Worm (Caenorhabditis elegans): Measurements from ENCODE around the gene twnk-1.

twnk-1 gene

ce11 chrX:5801156-5801592 lies 10.2 kb downstream of the twnk-1 start:
- TF ChIP-seq ets-4 (GFP tag; optimal IDR thresholded peaks at IDR 0.05) (peak; percentile 76), hlh-12 (tag; optimal IDR thresholded peaks at IDR 0.05) (peak; percentile 77), F52B5.7 (tag; optimal IDR thresholded peaks at IDR 0.05) (peak; percentile 86), B0035.1 (tag; optimal IDR thresholded peaks at IDR 0.05) (peak; percentile 87), lag-1 (GFP tag; IDR thresholded peaks at IDR 0.05) (no peak), rec-8 (tag; optimal IDR thresholded peaks at IDR 0.05) (peak; percentile 79 to 89), madf-6 (GFP tag; IDR thresholded peaks at IDR 0.05) (peak; percentile 69; the same call in 1 of the 2 replicates), fkh-3 (tag; optimal IDR thresholded peaks at IDR 0.05) (peak; percentile 58), D2030.7 (GFP tag; IDR thresholded peaks at IDR 0.05) (peak; percentile 82), snpc-4 (GFP tag; optimal IDR thresholded peaks at IDR 0.05) (peak; percentile 73), snpc-4 (tag; optimal IDR thresholded peaks at IDR 0.05) (peak; percentile 11 to 83 (median 78)), attf-3 (GFP tag; conservative IDR thresholded peaks at IDR 0.05) (peak; percentile 53; the same call in 1 of the 2 replicates), T07F8.4 (tag; optimal IDR thresholded peaks at IDR 0.05) (peak; percentile 84), ceh-27 (GFP tag; optimal IDR thresholded peaks at IDR 0.05) (peak; percentile 81), chd-7 (tag; optimal IDR thresholded peaks at IDR 0.05) (peak; percentile 91), hsf-1 (GFP tag; IDR thresholded peaks at IDR 0.05) (0 out of 2 replicates have a peak, but pooled peaks have one; percentile 59), aptf-2 (GFP tag; conservative IDR thresholded peaks at IDR 0.05) (peak; percentile 74; the same call in 1 of the 2 replicates), nhr-120 (GFP tag; IDR thresholded peaks at IDR 0.05) (0 out of 2 replicates have a peak, but pooled peaks have one; percentile 25), athp-1 (tag; optimal IDR thresholded peaks at IDR 0.05) (peak; percentile 65), bed-1 (GFP tag; IDR thresholded peaks at IDR 0.05) (peak; percentile 90; the same call in 1 of the 2 replicates), ekl-4 (GFP tag; IDR thresholded peaks at IDR 0.05) (peak; percentile 62; the same call in 1 of the 2 replicates), rcor-1 (GFP tag; IDR thresholded peaks at IDR 0.05) (peak; percentile 70), Y53G8AR.9 (GFP tag; conservative IDR thresholded peaks at IDR 0.05) (no peak), ztf-28 (GFP tag; IDR thresholded peaks at IDR 0.05) (0 out of 2 replicates have a peak, but pooled peaks have one; percentile 67), ceh-79 (tag; optimal IDR thresholded peaks at IDR 0.05) (peak; percentile 29), egl-44 (GFP tag; IDR thresholded peaks at IDR 0.05) (peak; percentile 89), ztf-3 (GFP tag; optimal IDR thresholded peaks at IDR 0.05) (no peak), repo-1 (tag; optimal IDR thresholded peaks at IDR 0.05) (peak; percentile 89), mel-28 (tag; optimal IDR thresholded peaks at IDR 0.05; ENCODE audit: borderline replicate concordance) (peak; percentile 32), F55B11.4 (tag; optimal IDR thresholded peaks at IDR 0.05; ENCODE audit: borderline replicate concordance, insufficient read depth) (no peak), F10E7.11 (tag; optimal IDR thresholded peaks at IDR 0.05) (peak; percentile 27), him-1 (tag; optimal IDR thresholded peaks at IDR 0.05) (peak; percentile 86), B0336.3 (GFP tag; IDR thresholded peaks at IDR 0.05) (peak; percentile 79), let-607 (tag; optimal IDR thresholded peaks at IDR 0.05) (peak; percentile 60 to 75), ama-1 (optimal IDR thresholded peaks at IDR 0.05) (no peak), ama-1 (GFP tag; optimal IDR thresholded peaks at IDR 0.05) (peak; percentile 69 to 82), Y79H2A.3 (GFP tag; conservative IDR thresholded peaks at IDR 0.05) (0 out of 2 replicates have a peak, but pooled peaks have one; percentile 63), dpl-1 (GFP tag; optimal IDR thresholded peaks at IDR 0.05) (no peak), nhr-90 (tag; optimal IDR thresholded peaks at IDR 0.05) (peak; percentile 93), mcd-1 (GFP tag; IDR thresholded peaks at IDR 0.05) (peak; percentile 71), akir-1 (GFP tag; optimal IDR thresholded peaks at IDR 0.05) (peak; percentile 24), snpc-1.1 (tag; optimal IDR thresholded peaks at IDR 0.05; ENCODE audit: insufficient read depth) (peak; percentile 48), attf-5 (GFP tag; optimal IDR thresholded peaks at IDR 0.05) (peak; percentile 69), ceh-100 (GFP tag; IDR thresholded peaks at IDR 0.05) (no peak; the same call in none of the 2 replicates), B0019.2 (GFP tag; conservative IDR thresholded peaks at IDR 0.05) (no peak), tbx-9 (tag; optimal IDR thresholded peaks at IDR 0.05; ENCODE audit: borderline replicate concordance) (no peak), tlf-1 (GFP tag; optimal IDR thresholded peaks at IDR 0.05) (peak; percentile 68), ceh-40 (GFP tag; IDR thresholded peaks at IDR 0.05) (0 out of 2 replicates have a peak, but pooled peaks have one; percentile 56)

Measured in whole organism, young adult.